Fruit fly (Drosophila melanogaster) whole organism, embryonic: Measurements from ENCODE around the gene CG31223.
A peak's percentile ranks its signal among the peaks of the same experiment; 100 is the strongest.

Source experiments
- Ada2b ChIP-seq: fragments of 200-800 bp; sonication (Bioruptor generic); IDR thresholded peaks from 2 replicates; pipeline ENCODE4 v1.3.6; 2022; ENCODE audit warnings: missing biosample characterization, missing genetic modification characterization
- Bteb2 ChIP-seq: fragments of 200-800 bp; sonication (Bioruptor generic); optimal IDR thresholded peaks from 2 replicates; lab custom pipeline; 2016; ENCODE audit warnings: missing biosample characterization, missing genetic modification characterization
- CG11085 ChIP-seq: fragments of 200-800 bp; sonication (Bioruptor generic); IDR thresholded peaks from 2 replicates; pipeline ENCODE4 v1.3.6; 2022; ENCODE audit warnings: missing biosample characterization, missing genetic modification characterization
- CG11398 ChIP-seq: fragments of 200-800 bp; sonication (Bioruptor generic); optimal IDR thresholded peaks from 2 replicates; lab custom pipeline; 2016; ENCODE audit warnings: missing biosample characterization, missing genetic modification characterization
- CG11695 ChIP-seq: fragments of 200-800 bp; sonication (Bioruptor generic); IDR thresholded peaks from 3 replicates; pipeline ENCODE4 v1.3.6; 2022; ENCODE audit warnings: missing biosample characterization, missing genetic modification characterization
- CG12391 ChIP-seq: fragments of 200-800 bp; sonication (Bioruptor generic); optimal IDR thresholded peaks from 3 replicates; lab custom pipeline; 2018; ENCODE audit warnings: missing biosample characterization, mild to moderate bottlenecking, missing genetic modification characterization, moderate library complexity
- CG13775 ChIP-seq: fragments of 200-800 bp; sonication (Bioruptor generic); optimal IDR thresholded peaks from 3 replicates; lab custom pipeline; 2017; ENCODE audit warnings: missing biosample characterization, mild to moderate bottlenecking, missing genetic modification characterization
- CG15011 ChIP-seq: fragments of 200-800 bp; sonication (Bioruptor generic); optimal IDR thresholded peaks from 3 replicates; lab custom pipeline; 2018; ENCODE audit warnings: missing biosample characterization, mild to moderate bottlenecking, missing genetic modification characterization
- CG1792 ChIP-seq: fragments of 200-800 bp; sonication (Bioruptor generic); optimal IDR thresholded peaks from 2 replicates; lab custom pipeline; 2016; ENCODE audit warnings: missing biosample characterization, missing genetic modification characterization
- CG18476 ChIP-seq: fragments of 200-800 bp; sonication (Bioruptor generic); optimal IDR thresholded peaks from 2 replicates; lab custom pipeline; 2016; ENCODE audit warnings: missing biosample characterization, mild to moderate bottlenecking, missing genetic modification characterization
- CG34224 ChIP-seq: fragments of 200-800 bp; sonication (Bioruptor generic); IDR thresholded peaks from 3 replicates; pipeline ENCODE4 v1.3.6; 2022; ENCODE audit warnings: missing biosample characterization, missing genetic modification characterization; ENCODE audit not compliant: partially characterized antibody
- CG5245 ChIP-seq: fragments of 200-800 bp; sonication (Bioruptor generic); optimal IDR thresholded peaks from 3 replicates; lab custom pipeline; 2016; ENCODE audit warnings: missing biosample characterization, missing genetic modification characterization
- CG7271 ChIP-seq: fragments of 200-800 bp; sonication (Bioruptor generic); optimal IDR thresholded peaks from 2 replicates; lab custom pipeline; 2018; ENCODE audit warnings: missing biosample characterization, mild to moderate bottlenecking, missing genetic modification characterization, moderate library complexity
- CG8290 ChIP-seq, 3 experiments: fragments of 200-800 bp; sonication (Bioruptor generic); optimal IDR thresholded peaks; 2 replicates each; lab custom pipeline; 2016 to 2019; ENCODE audit warnings: missing biosample characterization in 3 of 3, missing genetic modification characterization in 3 of 3, mild to moderate bottlenecking in 2 of 3, moderate library complexity in 1 of 3
- CrebB ChIP-seq: fragments of 200-800 bp; sonication (Bioruptor generic); optimal IDR thresholded peaks from 3 replicates; lab custom pipeline; 2018; ENCODE audit warnings: missing biosample characterization, mild to moderate bottlenecking, missing genetic modification characterization
- Deaf1 ChIP-seq: fragments of 200-800 bp; optimal IDR thresholded peaks from 3 replicates; lab custom pipeline; 2019; ENCODE audit warnings: missing biosample characterization, mild to moderate bottlenecking, missing genetic modification characterization, moderate library complexity
- Dref ChIP-seq: fragments of 200-800 bp; sonication (Bioruptor generic); IDR thresholded peaks from 2 replicates; pipeline ENCODE4 v1.3.6; 2022; ENCODE audit warnings: missing biosample characterization, missing genetic modification characterization
- E2f2 ChIP-seq: fragments of 200-800 bp; sonication (Bioruptor generic); IDR thresholded peaks from 2 replicates; pipeline ENCODE4 v1.3.6; 2022; ENCODE audit warnings: missing biosample characterization, missing genetic modification characterization
- ERR ChIP-seq: fragments of 200-800 bp; sonication (Bioruptor generic); optimal IDR thresholded peaks from 2 replicates; lab custom pipeline; 2016; ENCODE audit warnings: missing biosample characterization, missing genetic modification characterization
- Hmx ChIP-seq: fragments of 200-800 bp; sonication (Bioruptor generic); optimal IDR thresholded peaks from 2 replicates; lab custom pipeline; 2016; ENCODE audit warnings: missing biosample characterization, missing genetic modification characterization
- Jarid2 ChIP-seq: fragments of 200-800 bp; sonication (Bioruptor generic); optimal IDR thresholded peaks from 3 replicates; lab custom pipeline; 2017; ENCODE audit warnings: mild to moderate bottlenecking, missing biosample characterization, missing genetic modification reagents, missing genetic modification characterization
- Med ChIP-seq: fragments of 200-800 bp; sonication (Bioruptor generic); peaks from one replicate; lab custom pipeline; 2016; ENCODE audit warnings: missing biosample characterization, missing genetic modification characterization, mild to moderate bottlenecking, inconsistent platforms, moderate library complexity
- NC2β ChIP-seq: fragments of 200-800 bp; sonication (Bioruptor generic); optimal IDR thresholded peaks from 2 replicates; lab custom pipeline; 2016; ENCODE audit warnings: missing biosample characterization, missing genetic modification characterization
- NFAT ChIP-seq: fragments of 200-800 bp; sonication (Bioruptor generic); IDR thresholded peaks from 2 replicates; pipeline ENCODE4 v1.3.6; 2022; ENCODE audit warnings: missing biosample characterization, missing genetic modification characterization
- Oaz ChIP-seq: fragments of 200-800 bp; sonication (Bioruptor generic); IDR thresholded peaks from 2 replicates; pipeline ENCODE4 v1.3.6; 2022; ENCODE audit warnings: missing biosample characterization, missing genetic modification characterization
- PHDP ChIP-seq: fragments of 200-800 bp; sonication (Bioruptor generic); optimal IDR thresholded peaks from 3 replicates; lab custom pipeline; 2018; ENCODE audit warnings: missing biosample characterization, mild to moderate bottlenecking, missing genetic modification characterization, moderate library complexity
- Six4 ChIP-seq: fragments of 200-800 bp; sonication (Bioruptor generic); optimal IDR thresholded peaks from 2 replicates; lab custom pipeline; 2016; ENCODE audit warnings: missing biosample characterization, missing genetic modification characterization
- YL-1 ChIP-seq: fragments of 200-800 bp; sonication (Bioruptor generic); optimal IDR thresholded peaks from 3 replicates; lab custom pipeline; 2017; ENCODE audit warnings: missing biosample characterization, mild to moderate bottlenecking, missing genetic modification characterization
- aop ChIP-seq: fragments of 200-800 bp; sonication (Bioruptor generic); IDR thresholded peaks from 2 replicates; pipeline ENCODE4 v1.3.6; 2022; ENCODE audit warnings: missing biosample characterization, missing genetic modification characterization
- ase ChIP-seq: fragments of 200-800 bp; sonication (Bioruptor generic); IDR thresholded peaks from 3 replicates; pipeline ENCODE4 v1.3.6; 2022; ENCODE audit warnings: missing biosample characterization, missing genetic modification characterization
- cato ChIP-seq: fragments of 200-800 bp; sonication (Bioruptor generic); optimal IDR thresholded peaks from 2 replicates; lab custom pipeline; 2016; ENCODE audit warnings: missing biosample characterization, missing genetic modification characterization, borderline replicate concordance
- crc ChIP-seq: fragments of 200-800 bp; sonication (Bioruptor generic); optimal IDR thresholded peaks from 2 replicates; lab custom pipeline; 2016; ENCODE audit warnings: missing biosample characterization, missing genetic modification characterization
- dan ChIP-seq: fragments of 200-800 bp; sonication (Bioruptor generic); IDR thresholded peaks from 2 replicates; pipeline ENCODE4 v1.3.6; 2022; ENCODE audit warnings: missing biosample characterization, missing genetic modification characterization
- eyg ChIP-seq: fragments of 200-800 bp; sonication (Bioruptor generic); optimal IDR thresholded peaks from 3 replicates; lab custom pipeline; 2016; ENCODE audit warnings: missing biosample characterization, missing genetic modification characterization
- fd64A ChIP-seq: fragments of 200-800 bp; sonication (Bioruptor generic); optimal IDR thresholded peaks from 3 replicates; lab custom pipeline; 2018; ENCODE audit warnings: missing biosample characterization, mild to moderate bottlenecking, missing genetic modification characterization
- fu2 ChIP-seq: fragments of 200-800 bp; sonication (Bioruptor generic); optimal IDR thresholded peaks from 2 replicates; lab custom pipeline; 2016; ENCODE audit warnings: missing biosample characterization, missing genetic modification characterization
- gem ChIP-seq: fragments of 200-800 bp; sonication (Bioruptor generic); optimal IDR thresholded peaks from 2 replicates; lab custom pipeline; 2019; ENCODE audit warnings: missing biosample characterization, mild to moderate bottlenecking, missing genetic modification characterization, moderate library complexity
- gro ChIP-seq: fragments of 200-800 bp; sonication (Bioruptor generic); optimal IDR thresholded peaks from 2 replicates; lab custom pipeline; 2016; ENCODE audit warnings: missing biosample characterization, missing genetic modification characterization
- insv ChIP-seq, 2 experiments: fragments of 200-800 bp; sonication (Bioruptor generic); optimal IDR thresholded peaks; 3 replicates each; lab custom pipeline; 2016 to 2018; ENCODE audit warnings: missing biosample characterization in 2 of 2, missing genetic modification characterization in 2 of 2
- klu ChIP-seq: fragments of 200-800 bp; sonication (Bioruptor generic); IDR thresholded peaks from 2 replicates; pipeline ENCODE4 v1.3.6; 2022; ENCODE audit warnings: missing biosample characterization, missing genetic modification characterization
- lab ChIP-seq: fragments of 200-800 bp; sonication (Bioruptor generic); optimal IDR thresholded peaks from 3 replicates; lab custom pipeline; 2017; ENCODE audit warnings: missing biosample characterization, missing genetic modification characterization, mild to moderate bottlenecking, moderate library complexity, missing genetic modification reagents
- nerfin-1 ChIP-seq: fragments of 200-800 bp; sonication (Bioruptor generic); optimal IDR thresholded peaks from 3 replicates; lab custom pipeline; 2019; ENCODE audit warnings: missing biosample characterization, mild to moderate bottlenecking, missing genetic modification characterization, moderate library complexity
- pros ChIP-seq: fragments of 200-800 bp; sonication (Bioruptor generic); optimal IDR thresholded peaks from 3 replicates; lab custom pipeline; 2019; ENCODE audit warnings: missing biosample characterization, mild to moderate bottlenecking, missing genetic modification characterization, moderate library complexity
- sens ChIP-seq: fragments of 200-800 bp; sonication (Bioruptor generic); peaks from one replicate; lab custom pipeline; 2016; ENCODE audit warnings: missing biosample characterization, missing genetic modification characterization
- sob ChIP-seq: fragments of 200-800 bp; sonication (Bioruptor generic); IDR thresholded peaks from 2 replicates; pipeline ENCODE4 v1.3.6; 2022; ENCODE audit warnings: missing biosample characterization, missing genetic modification characterization
- stc ChIP-seq: fragments of 200-800 bp; sonication (Bioruptor generic); IDR thresholded peaks from 2 replicates; pipeline ENCODE4 v1.3.6; 2022; ENCODE audit warnings: missing biosample characterization, missing genetic modification characterization
- stwl ChIP-seq: fragments of 200-800 bp; sonication (Bioruptor generic); optimal IDR thresholded peaks from 3 replicates; lab custom pipeline; 2018; ENCODE audit warnings: missing biosample characterization, mild to moderate bottlenecking, missing genetic modification characterization, moderate library complexity
- tap ChIP-seq: fragments of 200-800 bp; optimal IDR thresholded peaks from 3 replicates; lab custom pipeline; 2019; ENCODE audit warnings: missing biosample characterization, mild to moderate bottlenecking, missing genetic modification characterization, moderate library complexity
- toy ChIP-seq: fragments of 200-800 bp; sonication (Bioruptor generic); IDR thresholded peaks from 2 replicates; pipeline ENCODE4 v1.3.6; 2022; ENCODE audit warnings: missing biosample characterization, missing genetic modification characterization
- twi ChIP-seq: fragments of 200-800 bp; optimal IDR thresholded peaks from 2 replicates; lab custom pipeline; 2019; ENCODE audit warnings: missing biosample characterization, mild to moderate bottlenecking, missing genetic modification characterization, moderate library complexity

Gene CG31223

DNA sequence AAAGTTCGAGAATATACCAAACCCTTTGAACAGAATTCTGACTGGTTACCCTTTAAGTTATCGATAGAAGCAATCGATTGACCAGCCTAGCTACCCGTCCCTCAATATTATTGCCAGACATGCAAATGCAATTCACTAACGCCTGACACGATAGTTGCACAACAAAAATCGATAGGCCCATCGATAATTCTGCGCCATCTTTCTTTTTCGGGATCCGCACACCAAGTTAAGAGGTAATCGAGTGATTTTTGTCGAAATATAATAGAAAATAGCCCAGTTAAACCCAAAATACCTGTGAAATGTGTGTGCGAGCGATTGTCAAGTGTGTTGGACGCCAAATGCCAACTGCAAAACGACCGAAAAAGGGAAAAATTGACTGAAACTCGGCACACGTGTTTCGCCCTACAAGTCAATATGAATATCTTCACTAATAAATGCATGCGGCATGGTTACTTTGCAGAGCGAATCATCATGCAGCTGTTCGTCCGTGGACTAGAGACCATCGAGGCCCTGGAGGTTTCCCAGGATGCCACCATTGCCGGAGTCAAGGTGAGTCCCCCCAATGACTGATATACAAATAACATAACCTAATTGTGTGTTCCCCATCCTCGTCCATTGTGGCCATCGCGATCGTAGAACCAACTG lies 19.6 kb downstream of the CG31223 start, which contains the start of gene RpS30 (continued):
- no peak for TF ChIP-seq CG11085
- TF ChIP-seq Hmx (GFP tag; lab: Kevin White, UChicago) = no peak
- TF ChIP-seq Six4 (GFP tag; lab: Kevin White, UChicago) = peak; percentile 3
- no peak for TF ChIP-seq gem
- peak; percentile 58 for TF ChIP-seq lab (GFP tag; lab: Kevin White, UChicago)
- TF ChIP-seq PHDP = peak; percentile 55
- no peak for TF ChIP-seq Deaf1 (tag; lab: Kevin White, UChicago)
- peak; percentile 97 for TF ChIP-seq stwl (tag; lab: Kevin White, UChicago)
- TF ChIP-seq CrebB (tag; lab: Kevin White, UChicago) = peak; percentile 30
- TF ChIP-seq CG8290 (GFP tag; optimal IDR thresholded peaks at IDR 0.05; lab: Kevin White, UChicago) = peak; percentile 47
- peak in 1 of 2 experiments; percentile 87 for TF ChIP-seq CG8290 (tag; optimal IDR thresholded peaks at IDR 0.05; lab: Kevin White, UChicago)
- no peak for TF ChIP-seq cato
- TF ChIP-seq sob = peak; percentile 69
- TF ChIP-seq CG18476 (GFP tag; lab: Kevin White, UChicago) = no peak
- TF ChIP-seq twi = peak; percentile 38
- TF ChIP-seq CG12391 (tag; lab: Kevin White, UChicago) = peak; percentile 56
- TF ChIP-seq YL-1 = peak; percentile 97
- TF ChIP-seq tap = no peak
- no peak for TF ChIP-seq ERR (GFP tag; lab: Kevin White, UChicago)
- TF ChIP-seq gro (GFP tag; lab: Kevin White, UChicago) = peak; percentile 70
- peak; percentile 41 for TF ChIP-seq CG1792 (GFP tag; lab: Kevin White, UChicago)
- peak in 1 of 2 experiments; percentile 10 for TF ChIP-seq insv (GFP tag; optimal IDR thresholded peaks at IDR 0.05; lab: Kevin White, UChicago)
- peak; percentile 35 for TF ChIP-seq CG5245 (GFP tag; lab: Kevin White, UChicago)
- TF ChIP-seq E2f2 (GFP tag; lab: Robert Waterston, UW) = peak; percentile 61
- no peak for TF ChIP-seq CG15011
- peak; percentile 15 for TF ChIP-seq CG11398 (GFP tag; lab: Kevin White, UChicago)
- peak; percentile 5 for TF ChIP-seq CG7271 (tag; lab: Kevin White, UChicago)
- peak; percentile 76 for TF ChIP-seq NC2β (GFP tag; lab: Kevin White, UChicago)
- no peak for TF ChIP-seq dan (GFP tag; lab: Robert Waterston, UW)
- peak; percentile 44 for TF ChIP-seq Bteb2 (GFP tag; lab: Kevin White, UChicago)
- no peak for TF ChIP-seq ase (GFP tag; lab: Robert Waterston, UW)
- TF ChIP-seq Med (GFP tag; lab: Kevin White, UChicago) = peak; percentile 93
- TF ChIP-seq toy = no peak
- no peak for TF ChIP-seq aop (GFP tag; lab: Robert Waterston, UW)
- peak; percentile 65 for TF ChIP-seq sens (GFP tag; lab: Kevin White, UChicago)
- TF ChIP-seq pros (GFP tag; lab: Kevin White, UChicago) = no peak
- TF ChIP-seq Dref (GFP tag; lab: Robert Waterston, UW) = peak; percentile 100
- TF ChIP-seq CG34224 = peak; percentile 94
- no peak for TF ChIP-seq fd64A (GFP tag; lab: Kevin White, UChicago)
- peak; percentile 45; the same call in 1 of the 2 replicates for TF ChIP-seq stc
- TF ChIP-seq crc (GFP tag; lab: Kevin White, UChicago) = peak; percentile 2
- TF ChIP-seq fu2 = no peak
- no peak for TF ChIP-seq CG11695
- TF ChIP-seq Ada2b (GFP tag; lab: Robert Waterston, UW) = no peak
- peak; percentile 34 for TF ChIP-seq nerfin-1 (tag; lab: Kevin White, UChicago)
- peak; percentile 36 for TF ChIP-seq eyg (GFP tag; lab: Kevin White, UChicago)
- TF ChIP-seq CG13775 (GFP tag; lab: Kevin White, UChicago) = peak; percentile 62
- no peak for TF ChIP-seq klu
- peak; percentile 35 for TF ChIP-seq Jarid2 (GFP tag; lab: Kevin White, UChicago)
- TF ChIP-seq Oaz (GFP tag; lab: Robert Waterston, UW) = no peak
- peak; percentile 58; the same call in 1 of the 2 replicates for TF ChIP-seq NFAT (GFP tag; lab: Robert Waterston, UW)
